Worm (Caenorhabditis elegans) whole organism, late embryonic: ENCODE data around the gene F38A1.6.

Source experiments
- C08G9.2 ChIP-seq: sonication (generic microtip); optimal IDR thresholded peaks from 2 replicates; lab custom pipeline; 2016; ENCODE audit warnings: mild to moderate bottlenecking, missing genetic modification characterization, moderate library complexity, missing compliant biosample characterization
- C38D4.7 ChIP-seq: fragments of 200-800 bp; sonication (Bioruptor generic); optimal IDR thresholded peaks from 2 replicates; lab custom pipeline; 2018; ENCODE audit warnings: mild to moderate bottlenecking, missing genetic modification characterization, moderate library complexity, missing compliant biosample characterization
- K09A11.1 ChIP-seq: sonication (generic microtip); optimal IDR thresholded peaks from 2 replicates; lab custom pipeline; 2017; ENCODE audit warnings: antibody characterized with exemption, mild to moderate bottlenecking, missing genetic modification characterization, missing compliant biosample characterization; ENCODE audit not compliant: insufficient read depth
- Y22D7AL.16 ChIP-seq: sonication (generic microtip); optimal IDR thresholded peaks from 2 replicates; lab custom pipeline; 2016; ENCODE audit warnings: missing genetic modification characterization, missing compliant biosample characterization
- ama-1 ChIP-seq: fragments of 150-350 bp; optimal IDR thresholded peaks from 2 replicates; lab custom pipeline; 2014
- ceh-19 ChIP-seq: fragments of 200-800 bp; sonication (Bioruptor generic); optimal IDR thresholded peaks from 2 replicates; lab custom pipeline; 2018; ENCODE audit warnings: mild to moderate bottlenecking, missing genetic modification characterization, missing compliant biosample characterization
- ceh-22 ChIP-seq: sonication (generic microtip); optimal IDR thresholded peaks from 2 replicates; lab custom pipeline; 2017; ENCODE audit warnings: missing biosample characterization, missing genetic modification characterization
- ceh-30 ChIP-seq: fragments of 150-350 bp; optimal IDR thresholded peaks from 2 replicates; lab custom pipeline; 2014; ENCODE audit warnings: missing biosample characterization, missing genetic modification characterization
- ceh-31 ChIP-seq: sonication (generic microtip); optimal IDR thresholded peaks from 2 replicates; lab custom pipeline; 2016; ENCODE audit warnings: missing genetic modification characterization, missing compliant biosample characterization
- ceh-34 ChIP-seq: sonication (generic microtip); optimal IDR thresholded peaks from 2 replicates; lab custom pipeline; 2016; ENCODE audit warnings: mild to moderate bottlenecking, missing genetic modification characterization, missing compliant biosample characterization
- ceh-45 ChIP-seq: fragments of 200-800 bp; sonication (Bioruptor generic); IDR thresholded peaks from 2 replicates; pipeline ENCODE4 v1.3.6; 2022; ENCODE audit warnings: missing genetic modification reagents, missing genetic modification characterization, missing compliant biosample characterization
- ceh-48 ChIP-seq: sonication (generic microtip); optimal IDR thresholded peaks from 2 replicates; lab custom pipeline; 2016; ENCODE audit warnings: missing genetic modification characterization, inconsistent platforms, missing compliant biosample characterization
- che-1 ChIP-seq: sonication (generic microtip); optimal IDR thresholded peaks from 2 replicates; lab custom pipeline; 2016; ENCODE audit warnings: mild to moderate bottlenecking, missing genetic modification characterization, missing compliant biosample characterization
- dmd-4 ChIP-seq: sonication (generic microtip); optimal IDR thresholded peaks from 2 replicates; lab custom pipeline; 2016; ENCODE audit warnings: borderline replicate concordance, missing genetic modification characterization, missing compliant biosample characterization
- dve-1 ChIP-seq: sonication (generic microtip); optimal IDR thresholded peaks from 2 replicates; lab custom pipeline; 2017; ENCODE audit warnings: antibody characterized with exemption, mild to moderate bottlenecking, missing genetic modification characterization, missing compliant biosample characterization
- elt-2 ChIP-seq: sonication (generic microtip); optimal IDR thresholded peaks from 2 replicates; lab custom pipeline; 2016; ENCODE audit warnings: missing genetic modification reagents, missing genetic modification characterization, missing compliant biosample characterization
- elt-4 ChIP-seq: sonication (generic microtip); optimal IDR thresholded peaks from 2 replicates; lab custom pipeline; 2016; ENCODE audit warnings: missing genetic modification characterization, missing compliant biosample characterization
- ets-4 ChIP-seq: sonication (generic microtip); optimal IDR thresholded peaks from 2 replicates; lab custom pipeline; 2016; ENCODE audit warnings: missing genetic modification characterization, missing compliant biosample characterization
- fax-1 ChIP-seq: sonication (generic microtip); optimal IDR thresholded peaks from 2 replicates; lab custom pipeline; 2016; ENCODE audit warnings: missing genotype, missing genetic modification characterization, missing compliant biosample characterization
- gmeb-2 ChIP-seq: sonication (generic microtip); optimal IDR thresholded peaks from 2 replicates; lab custom pipeline; 2016; ENCODE audit warnings: missing genetic modification characterization, inconsistent platforms, missing compliant biosample characterization
- hlh-13 ChIP-seq: fragments of 200-800 bp; sonication (Bioruptor generic); optimal IDR thresholded peaks from 2 replicates; lab custom pipeline; 2018; ENCODE audit warnings: mild to moderate bottlenecking, missing genetic modification characterization, missing compliant biosample characterization
- lim-6 ChIP-seq: sonication (generic microtip); optimal IDR thresholded peaks from 2 replicates; lab custom pipeline; 2016; ENCODE audit warnings: missing genetic modification characterization, missing compliant biosample characterization
- lin-11 ChIP-seq: fragments of 200-800 bp; sonication (Bioruptor generic); optimal IDR thresholded peaks from 2 replicates; lab custom pipeline; 2018; ENCODE audit warnings: mild to moderate bottlenecking, missing genetic modification characterization, missing compliant biosample characterization
- madf-2 ChIP-seq: sonication (generic microtip); optimal IDR thresholded peaks from 2 replicates; lab custom pipeline; 2017; ENCODE audit warnings: missing genetic modification characterization, missing compliant biosample characterization
- mec-3 ChIP-seq: sonication (generic microtip); optimal IDR thresholded peaks from 2 replicates; lab custom pipeline; 2016; ENCODE audit warnings: borderline replicate concordance, missing genetic modification characterization, missing compliant biosample characterization
- nhr-11 ChIP-seq: fragments of 150-350 bp; optimal IDR thresholded peaks from 2 replicates; lab custom pipeline; 2014; ENCODE audit warnings: missing biosample characterization, missing genetic modification characterization
- nhr-232 ChIP-seq: sonication (generic microtip); optimal IDR thresholded peaks from 2 replicates; lab custom pipeline; 2016; ENCODE audit warnings: missing genetic modification characterization, missing compliant biosample characterization
- npax-4 ChIP-seq: sonication (generic microtip); optimal IDR thresholded peaks from 2 replicates; lab custom pipeline; 2016; ENCODE audit warnings: missing genetic modification characterization, missing compliant biosample characterization
- pag-3 ChIP-seq: sonication (generic microtip); optimal IDR thresholded peaks from 2 replicates; lab custom pipeline; 2016; ENCODE audit warnings: missing compliant biosample characterization, missing genetic modification characterization, borderline replicate concordance
- pqm-1 ChIP-seq: sonication (generic microtip); optimal IDR thresholded peaks from 2 replicates; lab custom pipeline; 2016; ENCODE audit warnings: missing genetic modification characterization, missing compliant biosample characterization
- pros-1 ChIP-seq: fragments of 150-350 bp; optimal IDR thresholded peaks from 2 replicates; lab custom pipeline; 2014; ENCODE audit warnings: missing biosample characterization, missing genetic modification reagents, missing genetic modification characterization
- syd-9 ChIP-seq: sonication (generic microtip); optimal IDR thresholded peaks from 2 replicates; lab custom pipeline; 2016; ENCODE audit warnings: mild to moderate bottlenecking, missing genetic modification characterization, moderate library complexity, missing compliant biosample characterization
- ttx-3 ChIP-seq: sonication (generic microtip); optimal IDR thresholded peaks from 2 replicates; lab custom pipeline; 2016; ENCODE audit warnings: missing genetic modification reagents, missing genetic modification characterization, missing compliant biosample characterization
- unc-3 ChIP-seq, 2 experiments: fragments of 200-800 bp in 1 of 2; sonication (Bioruptor generic) in 1 of 2; sonication (generic microtip) in 1 of 2; conservative IDR thresholded peaks in 1 of 2; optimal IDR thresholded peaks in 1 of 2; 2 replicates each; pipeline versions ENCODE4 v1.3.6 to Lab custom; 2016 to 2022; ENCODE audit warnings: missing compliant biosample characterization in 2 of 2, missing genetic modification characterization in 2 of 2, missing genetic modification reagents in 1 of 2
- unc-42 ChIP-seq: sonication (generic microtip); optimal IDR thresholded peaks from 2 replicates; lab custom pipeline; 2016; ENCODE audit warnings: missing genotype, missing genetic modification characterization, missing compliant biosample characterization
- unc-86 ChIP-seq: sonication (generic microtip); optimal IDR thresholded peaks from 2 replicates; lab custom pipeline; 2016; ENCODE audit warnings: missing genetic modification characterization, missing compliant biosample characterization
- zip-5 ChIP-seq: sonication (generic microtip); optimal IDR thresholded peaks from 2 replicates; lab custom pipeline; 2016; ENCODE audit warnings: missing genetic modification characterization, missing compliant biosample characterization
- ztf-16 ChIP-seq: sonication (generic microtip); optimal IDR thresholded peaks from 2 replicates; lab custom pipeline; 2017; ENCODE audit warnings: missing genetic modification characterization, missing compliant biosample characterization

Gene F38A1.6

DNA sequence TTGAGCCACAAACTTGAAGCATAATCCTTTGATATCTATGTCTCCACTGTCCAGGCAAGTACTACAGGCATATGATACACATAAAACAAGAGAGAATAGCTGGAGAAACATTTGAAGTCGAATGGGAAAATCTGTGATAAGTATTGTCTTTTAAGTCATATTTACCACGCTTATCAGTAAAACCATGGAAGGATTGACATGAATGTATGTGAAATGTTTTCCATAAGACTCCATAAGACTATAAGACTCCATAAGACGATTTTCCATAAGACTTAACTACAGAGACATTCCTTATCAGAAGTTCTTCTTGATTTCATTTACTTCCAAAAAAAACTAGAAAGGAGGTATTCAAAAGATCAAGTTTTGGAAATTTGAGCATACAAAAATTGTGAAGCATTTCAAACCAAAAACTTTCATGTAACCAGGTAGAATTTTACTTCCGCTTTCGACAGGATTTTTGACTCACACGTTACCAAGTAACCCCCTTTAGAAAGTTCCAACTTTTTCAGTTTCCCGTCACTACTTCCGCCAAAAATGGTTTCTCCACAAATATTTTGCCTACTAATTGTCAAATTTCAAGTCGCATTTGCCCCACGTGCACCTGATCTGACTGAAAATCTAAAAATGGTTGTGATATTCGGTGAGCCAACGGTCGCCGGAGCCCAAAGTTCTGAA is 4.8 kb upstream of the F38A1.6 start, which contains the start of the genes clec-165 and F38A1.11:
TSS of gene clec-165 (minus strand) at position 125 of the 675 bp plus-strand sequence.
TSS of gene F38A1.11 (plus strand) at position 625 of the 675 bp plus-strand sequence.
- TF ChIP-seq che-1 (tag; lab: Kevin White, UChicago): no peak
- no peak for TF ChIP-seq ceh-45
- TF ChIP-seq mec-3 (tag; lab: Kevin White, UChicago): no peak
- no peak for TF ChIP-seq syd-9 (tag; lab: Kevin White, UChicago)
- TF ChIP-seq fax-1: no peak
- TF ChIP-seq unc-3 (GFP tag; conservative IDR thresholded peaks at IDR 0.05; lab: Robert Waterston, UW): no peak
- TF ChIP-seq unc-3 (tag; optimal IDR thresholded peaks at IDR 0.05; lab: Kevin White, UChicago): no peak
- TF ChIP-seq K09A11.1 (tag; lab: Kevin White, UChicago): no peak
- no peak for TF ChIP-seq ceh-22 (tag; lab: Kevin White, UChicago)

DNA sequence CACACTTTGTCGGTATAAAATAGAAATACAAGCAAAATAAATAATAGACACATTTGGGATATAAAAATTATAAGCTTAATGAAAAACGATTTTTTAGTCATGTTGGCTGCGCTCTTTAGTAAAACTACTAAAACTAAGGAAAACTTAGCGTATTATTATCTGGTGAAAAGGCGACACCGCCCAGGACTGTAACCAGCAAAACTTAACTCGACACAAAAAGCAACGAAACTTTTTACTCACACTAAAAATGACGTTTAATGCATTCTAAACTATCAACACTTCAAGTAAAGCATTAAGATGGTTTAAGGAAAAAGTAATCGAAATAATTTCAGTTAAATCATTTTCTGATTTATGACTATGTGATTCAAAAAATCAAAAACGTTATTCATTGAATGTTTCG is 4.0 kb downstream of the F38A1.6 start, which contains the start of gene clec-167:
TSS of gene clec-167 (minus strand) at position 101 of the 400 bp plus-strand sequence.
- TF ChIP-seq dmd-4 (tag; lab: Kevin White, UChicago) (no peak), gmeb-2 (tag; lab: Kevin White, UChicago) (no peak), syd-9 (tag; lab: Kevin White, UChicago) (no peak), ceh-34 (tag; lab: Kevin White, UChicago) (no peak), lin-11 (no peak), ceh-31 (tag; lab: Kevin White, UChicago) (no peak), ceh-45 (no peak), pros-1 (no peak), madf-2 (tag; lab: Kevin White, UChicago) (no peak), ceh-48 (tag; lab: Kevin White, UChicago) (no peak)

- TF ChIP-seq hlh-13 (GFP tag; lab: Kevin White, UChicago) (no peak), ttx-3 (tag; lab: Kevin White, UChicago) (no peak), ceh-19 (GFP tag; lab: Kevin White, UChicago) (no peak), ztf-16 (no peak), ceh-34 (tag; lab: Kevin White, UChicago) (no peak), elt-2 (tag; lab: Kevin White, UChicago) (no peak), ceh-30 (tag; lab: Kevin White, UChicago) (no peak), C08G9.2 (tag; lab: Kevin White, UChicago) (no peak), ama-1 (no peak), unc-3 (GFP tag; conservative IDR thresholded peaks at IDR 0.05; lab: Robert Waterston, UW) (no peak), unc-3 (tag; optimal IDR thresholded peaks at IDR 0.05; lab: Kevin White, UChicago) (no peak), dve-1 (no peak), K09A11.1 (tag; lab: Kevin White, UChicago) (no peak), unc-42 (tag; lab: Kevin White, UChicago) (no peak), lim-6 (no peak), Y22D7AL.16 (tag; lab: Kevin White, UChicago) (no peak), elt-4 (tag; lab: Kevin White, UChicago) (no peak), npax-4 (no peak), gmeb-2 (tag; lab: Kevin White, UChicago) (no peak), unc-86 (no peak)
These were observed 5.1 kb downstream of the F38A1.6 start, which contains the start of gene clec-168 for ce11 chrIV:1256723-1257122. clec-168 (plus strand) TSS chrIV:1256969.

DNA sequence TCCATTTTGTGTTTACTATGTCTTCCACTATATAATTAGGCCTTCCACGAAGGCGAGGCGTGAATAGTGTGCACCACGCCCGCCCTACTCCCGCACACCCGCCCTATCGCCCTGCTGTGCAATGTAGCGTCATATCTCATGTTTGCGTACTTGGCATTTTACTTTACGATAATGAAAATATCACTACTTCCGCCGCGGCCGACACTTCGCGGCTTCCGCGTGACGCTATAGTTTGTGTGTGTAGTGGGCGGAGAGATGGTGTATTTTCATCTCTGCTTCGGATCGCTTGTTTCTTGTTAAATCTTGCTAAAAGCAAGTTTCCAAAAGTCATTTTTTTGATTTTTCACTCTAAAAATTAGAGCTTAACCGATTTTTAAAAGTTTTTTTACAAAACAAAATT is 8.8 kb downstream of the F38A1.6 start:
- TF ChIP-seq fax-1: no peak

ce11 chrIV:1261024-1261423 is 9.4 kb downstream of the F38A1.6 start, which contains the start of gene clec-169:
clec-169 (plus strand) TSS chrIV:1261324.
- TF ChIP-seq dmd-4 (tag; lab: Kevin White, UChicago) (no peak), unc-3 (GFP tag; conservative IDR thresholded peaks at IDR 0.05; lab: Robert Waterston, UW) (no peak), unc-3 (tag; optimal IDR thresholded peaks at IDR 0.05; lab: Kevin White, UChicago) (no peak), npax-4 (no peak), fax-1 (no peak), zip-5 (no peak), nhr-11 (tag; lab: Kevin White, UChicago) (no peak), C38D4.7 (no peak), ets-4 (tag; lab: Kevin White, UChicago) (no peak), pag-3 (tag; lab: Kevin White, UChicago) (no peak), pqm-1 (tag; lab: Kevin White, UChicago) (no peak), ceh-45 (no peak), nhr-232 (tag; lab: Kevin White, UChicago) (no peak)
